Fruit fly (Drosophila melanogaster): ENCODE results near the gene QIL1.

QIL1 gene

DNA sequence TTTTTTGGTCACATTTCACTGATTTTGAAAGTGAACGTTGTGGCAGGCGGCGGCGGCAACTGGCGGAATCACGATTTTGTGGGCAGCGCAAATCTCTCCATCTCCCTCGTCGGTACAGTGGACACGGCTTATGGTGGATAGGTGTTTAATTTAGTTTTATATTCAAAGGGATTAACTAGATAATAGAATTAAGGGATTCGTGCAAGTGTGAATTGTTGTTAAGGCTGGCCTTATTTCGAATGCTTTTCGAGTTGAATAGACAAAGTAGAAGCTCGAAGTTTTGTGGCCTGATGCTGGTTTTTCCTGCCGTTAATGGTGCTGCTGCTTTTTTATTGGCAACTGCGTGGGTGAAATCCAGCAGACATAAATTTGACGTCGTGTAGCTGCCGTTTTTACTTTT lies 32.2 kb downstream of the QIL1 start (continued):
- TF ChIP-seq achi (GFP tag; optimal IDR thresholded peaks at IDR 0.05) (no peak), topi (GFP tag; optimal IDR thresholded peaks at IDR 0.05) (no peak), CG11762 (GFP tag; optimal IDR thresholded peaks at IDR 0.05; ENCODE audit: insufficient read depth) (no peak), CG3919 (GFP tag; optimal IDR thresholded peaks at IDR 0.05) (peak; percentile 11), Ets96B (tag; optimal IDR thresholded peaks at IDR 0.05) (no peak), CG4318 (GFP tag; optimal IDR thresholded peaks at IDR 0.05) (peak; percentile 24), dac (GFP tag; optimal IDR thresholded peaks at IDR 0.05) (peak; percentile 10), CG15336 (GFP tag; IDR thresholded peaks at IDR 0.05) (peak; percentile 60), fkh (GFP tag; optimal IDR thresholded peaks at IDR 0.05) (no peak), Met (GFP tag; optimal IDR thresholded peaks at IDR 0.05) (no peak), Eip78C (GFP tag) (peak; percentile 26), salr (GFP tag; optimal IDR thresholded peaks at IDR 0.05) (no peak), CG11902 (GFP tag; optimal IDR thresholded peaks at IDR 0.05) (no peak), net (GFP tag; optimal IDR thresholded peaks at IDR 0.05) (peak; percentile 3), CG6276 (GFP tag; optimal IDR thresholded peaks at IDR 0.05) (peak; percentile 36), eg (GFP tag; IDR thresholded peaks at IDR 0.05) (peak; percentile 49; the same call in 1 of the 3 replicates), pdm3 (GFP tag; optimal IDR thresholded peaks at IDR 0.05) (no peak), fd59A (GFP tag; optimal IDR thresholded peaks at IDR 0.05) (no peak), vri (GFP tag; optimal IDR thresholded peaks at IDR 0.05) (no peak), spab (GFP tag; optimal IDR thresholded peaks at IDR 0.05) (no peak), Gug (GFP tag; IDR thresholded peaks at IDR 0.05) (no peak), OdsH (GFP tag; optimal IDR thresholded peaks at IDR 0.05) (peak; percentile 8), CG3032 (tag; optimal IDR thresholded peaks at IDR 0.05) (no peak), Smox (GFP tag; optimal IDR thresholded peaks at IDR 0.05) (no peak), dsx (GFP tag; optimal IDR thresholded peaks at IDR 0.05; ENCODE audit: poor library complexity, severe bottlenecking) (no peak), Lpt (GFP tag; optimal IDR thresholded peaks at IDR 0.05) (no peak)

DNA sequence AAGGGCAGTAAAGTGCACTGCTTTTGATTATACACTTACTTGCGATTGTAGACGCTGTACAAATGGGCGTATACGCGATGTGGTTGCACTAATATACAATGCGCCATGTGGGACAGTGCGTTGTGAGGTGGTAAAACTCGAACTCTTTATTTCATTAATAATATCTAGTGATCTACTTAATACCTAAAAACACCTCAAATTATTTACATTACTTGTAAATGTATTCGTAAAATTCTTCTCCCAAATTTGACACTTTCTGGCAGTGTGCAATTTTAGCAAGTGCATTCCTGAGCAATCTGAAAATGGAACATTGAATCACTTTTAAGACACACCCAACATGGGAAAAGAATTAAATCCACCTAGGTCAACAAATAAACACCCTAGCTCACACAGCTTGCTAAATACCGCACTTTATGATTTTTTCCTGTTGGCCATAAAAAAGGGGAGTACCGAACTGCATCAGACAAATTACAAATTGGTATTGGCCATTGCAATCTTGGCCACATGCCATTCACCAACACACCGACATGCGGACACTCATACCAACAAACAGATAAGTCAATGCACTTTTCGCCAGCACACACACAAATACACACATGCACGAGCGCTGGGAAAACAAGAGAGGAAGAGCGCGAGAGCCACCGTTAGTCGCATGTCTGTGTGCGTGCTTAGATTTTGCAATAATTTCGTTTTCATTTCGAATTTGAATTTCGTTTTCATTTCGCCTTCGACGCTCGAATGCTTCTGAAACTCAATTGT lies 33.4 kb downstream of the QIL1 start:
- TF ChIP-seq svp (GFP tag) (no peak), spab (GFP tag; optimal IDR thresholded peaks at IDR 0.05) (no peak), CG8119 (GFP tag; IDR thresholded peaks at IDR 0.05) (peak; percentile 50; the same call in 2 of the 3 replicates), Hr4 (GFP tag; optimal IDR thresholded peaks at IDR 0.05) (peak; percentile 39), ss (GFP tag; optimal IDR thresholded peaks at IDR 0.05) (peak in 1 of 2 experiments; percentile 9), CG15336 (GFP tag; IDR thresholded peaks at IDR 0.05) (peak; percentile 58), OdsH (GFP tag; optimal IDR thresholded peaks at IDR 0.05) (peak; percentile 35), CG11902 (GFP tag; optimal IDR thresholded peaks at IDR 0.05) (no peak), Gug (GFP tag; IDR thresholded peaks at IDR 0.05) (0 out of 2 replicates have a peak, but pooled peaks have one; percentile 20), CG6163 (GFP tag; IDR thresholded peaks at IDR 0.05) (0 out of 3 replicates have a peak, but pooled peaks have one; percentile 5), Eip78C (GFP tag) (peak; percentile 30), CG8319 (GFP tag; optimal IDR thresholded peaks at IDR 0.05) (no peak), salr (GFP tag; optimal IDR thresholded peaks at IDR 0.05) (peak in 1 of 2 experiments; percentile 40), CG32006 (GFP tag; optimal IDR thresholded peaks at IDR 0.05) (peak; percentile 47), Lpt (GFP tag; optimal IDR thresholded peaks at IDR 0.05) (peak; percentile 6)

dm6 chr3L:17500315-17500985 lies 34.7 kb downstream of the QIL1 start:
- TF ChIP-seq OdsH (GFP tag; optimal IDR thresholded peaks at IDR 0.05) = no peak
- TF ChIP-seq Sox15 (GFP tag; optimal IDR thresholded peaks at IDR 0.05) = no peak
- peak; percentile 39 for TF ChIP-seq dsx (GFP tag; optimal IDR thresholded peaks at IDR 0.05; ENCODE audit: poor library complexity, severe bottlenecking)
- peak; percentile 39 for TF ChIP-seq CG15336 (GFP tag; IDR thresholded peaks at IDR 0.05)
- TF ChIP-seq salr (GFP tag; optimal IDR thresholded peaks at IDR 0.05) = no peak
- peak; percentile 26 for TF ChIP-seq vri (GFP tag; optimal IDR thresholded peaks at IDR 0.05)
- peak; percentile 61 for TF ChIP-seq CG6276 (GFP tag; optimal IDR thresholded peaks at IDR 0.05)
- TF ChIP-seq ss (GFP tag; optimal IDR thresholded peaks at IDR 0.05) = peak; percentile 67 to 84
- peak; percentile 57 for TF ChIP-seq svp (GFP tag)
- TF ChIP-seq Gug (GFP tag; IDR thresholded peaks at IDR 0.05) = no peak
- no peak for TF ChIP-seq CG4318 (GFP tag; optimal IDR thresholded peaks at IDR 0.05)
- TF ChIP-seq Smox (GFP tag; optimal IDR thresholded peaks at IDR 0.05) = no peak
- peak; percentile 7 for TF ChIP-seq CG16779 (tag; optimal IDR thresholded peaks at IDR 0.05)
- no peak for TF ChIP-seq CG9139 (GFP tag; optimal IDR thresholded peaks at IDR 0.05)
- peak; percentile 18 for TF ChIP-seq Eip75B (GFP tag; optimal IDR thresholded peaks at IDR 0.05)
- no peak for TF ChIP-seq fd85E (GFP tag; optimal IDR thresholded peaks at IDR 0.05)
- TF ChIP-seq acj6 (GFP tag; optimal IDR thresholded peaks at IDR 0.05) = no peak
- TF ChIP-seq Sox14 (GFP tag; optimal IDR thresholded peaks at IDR 0.05) = peak; percentile 60
- no peak for TF ChIP-seq Sox102F (GFP tag; optimal IDR thresholded peaks at IDR 0.05)
- no peak for TF ChIP-seq Ets21C (GFP tag; optimal IDR thresholded peaks at IDR 0.05)
- TF ChIP-seq CG1621 (tag; optimal IDR thresholded peaks at IDR 0.05) = peak; percentile 47
- TF ChIP-seq CG11294 (GFP tag; IDR thresholded peaks at IDR 0.05) = no peak
- TF ChIP-seq dac (GFP tag; optimal IDR thresholded peaks at IDR 0.05) = no peak
- peak; percentile 16 for TF ChIP-seq CG3032 (tag; optimal IDR thresholded peaks at IDR 0.05)

Data from whole organism, prepupa.